Worm (Caenorhabditis elegans) whole organism, L1 larva: Measurements from ENCODE around the gene Y58A7A.4.

Source experiments
- Y116A8C.19 ChIP-seq: sonication (generic microtip); optimal IDR thresholded peaks from 2 replicates; lab custom pipeline; 2016; ENCODE audit warnings: missing compliant biosample characterization, missing genetic modification characterization, borderline replicate concordance
- egl-27 ChIP-seq, 2 experiments: fragments of 150-350 bp in 1 of 2; sonication (generic microtip); optimal IDR thresholded peaks; 3 replicates each; lab custom pipeline; 2017 to 2018; ENCODE audit warnings: missing biosample characterization in 2 of 2, missing genetic modification characterization in 2 of 2, missing genetic modification reagents in 2 of 2
- elt-3 ChIP-seq, 6 experiments: fragments of 150-350 bp in 1 of 6; sonication (generic microtip); optimal IDR thresholded peaks; 2 replicates each; lab custom pipeline; 2017 to 2018; ENCODE audit warnings: missing biosample characterization in 6 of 6, missing genetic modification characterization in 6 of 6, inconsistent platforms in 1 of 6
- jun-1 ChIP-seq: fragments of 150-350 bp; optimal IDR thresholded peaks from 2 replicates; lab custom pipeline; 2014; ENCODE audit warnings: missing biosample characterization, missing genetic modification reagents, missing genetic modification characterization
- lin-15B ChIP-seq: fragments of 150-350 bp; sonication (generic microtip); optimal IDR thresholded peaks from 3 replicates; lab custom pipeline; 2014; ENCODE audit warnings: missing biosample characterization, missing genetic modification characterization
- nhr-76 ChIP-seq: sonication (generic microtip); optimal IDR thresholded peaks from 2 replicates; lab custom pipeline; 2017; ENCODE audit warnings: missing biosample characterization, missing genetic modification characterization
- swsn-7 ChIP-seq: sonication (generic microtip); optimal IDR thresholded peaks from 2 replicates; lab custom pipeline; 2016; ENCODE audit warnings: missing genetic modification characterization, missing compliant biosample characterization
- unc-98 ChIP-seq: fragments of 200-800 bp; sonication (Bioruptor generic); IDR thresholded peaks from 2 replicates; pipeline ENCODE4 v1.3.6; 2022; ENCODE audit warnings: missing genetic modification characterization, missing compliant biosample characterization

- TF ChIP-seq nhr-76 (tag; lab: Kevin White, UChicago) (no peak), swsn-7 (tag; lab: Kevin White, UChicago) (no peak), unc-98 (no peak), lin-15B (tag; lab: Kevin White, UChicago) (no peak), jun-1 (tag; lab: Kevin White, UChicago) (no peak), egl-27 (tag; optimal IDR thresholded peaks at IDR 0.05; lab: Kevin White, UChicago) (no peak), Y116A8C.19 (tag; lab: Kevin White, UChicago) (no peak), elt-3 (tag; optimal IDR thresholded peaks at IDR 0.05; lab: Kevin White, UChicago) (no peak)
Measured at ce11 chrV:5072082-5072481, 12.7 kb downstream of the Y58A7A.4 start, which contains the start of gene Y58A7A.2.
